Worm (Caenorhabditis elegans) whole organism, L4 larva: ENCODE data around the gene ril-1.

Source experiments
- D1046.2 ChIP-seq: fragments of 200-800 bp; sonication (Bioruptor generic); IDR thresholded peaks from 2 replicates; pipeline ENCODE4 v1.3.6; 2022; ENCODE audit warnings: missing genetic modification characterization, missing compliant biosample characterization
- aly-2 ChIP-seq: sonication (generic microtip); optimal IDR thresholded peaks from 2 replicates; lab custom pipeline; 2018; ENCODE audit warnings: missing biosample characterization, missing genetic modification characterization
- daf-8 ChIP-seq: fragments of 200-800 bp; sonication (Bioruptor generic); IDR thresholded peaks from 2 replicates; pipeline ENCODE4 v1.3.6; 2022; ENCODE audit warnings: missing genetic modification characterization, missing compliant biosample characterization
- dpl-1 ChIP-seq: fragments of 150-350 bp; optimal IDR thresholded peaks from 2 replicates; lab custom pipeline; 2014; ENCODE audit warnings: missing biosample characterization, missing genetic modification reagents, missing genetic modification characterization
- jun-1 ChIP-seq: fragments of 150-350 bp; optimal IDR thresholded peaks from 2 replicates; lab custom pipeline; 2014; ENCODE audit warnings: missing biosample characterization, missing genetic modification reagents, missing genetic modification characterization
- nhr-237 ChIP-seq: sonication (generic microtip); optimal IDR thresholded peaks from 2 replicates; lab custom pipeline; 2017; ENCODE audit warnings: missing biosample characterization, missing genetic modification characterization
- nhr-28 ChIP-seq: fragments of 150-350 bp; optimal IDR thresholded peaks from 2 replicates; lab custom pipeline; 2014; ENCODE audit warnings: missing biosample characterization, missing genetic modification characterization
- nhr-76 ChIP-seq: fragments of 150-350 bp; optimal IDR thresholded peaks from 2 replicates; lab custom pipeline; 2014; ENCODE audit warnings: missing biosample characterization, missing genetic modification characterization
- sdz-12 ChIP-seq: fragments of 200-800 bp; sonication (Bioruptor generic); optimal IDR thresholded peaks from 2 replicates; lab custom pipeline; 2018; ENCODE audit warnings: mild to moderate bottlenecking, missing genetic modification characterization, missing compliant biosample characterization
- set-16 ChIP-seq: fragments of 200-800 bp; sonication (Bioruptor generic); IDR thresholded peaks from 2 replicates; pipeline ENCODE4 v1.3.6; 2022; ENCODE audit warnings: missing genetic modification reagents, missing genetic modification characterization, missing compliant biosample characterization
- unc-130 ChIP-seq: sonication (generic microtip); optimal IDR thresholded peaks from 2 replicates; lab custom pipeline; 2016; ENCODE audit warnings: missing genetic modification reagents, missing genetic modification characterization, missing compliant biosample characterization
- zfp-3 ChIP-seq: fragments of 200-800 bp; sonication (Bioruptor generic); conservative IDR thresholded peaks from 2 replicates; pipeline ENCODE4 v1.3.6; 2022; ENCODE audit warnings: missing genetic modification reagents, missing genetic modification characterization, missing compliant biosample characterization

ce11 chrV:14500554-14500953, 23.4 kb downstream of the ril-1 start:
- TF ChIP-seq jun-1 (tag; lab: Kevin White, UChicago) = no peak
- peak; percentile 20 for TF ChIP-seq nhr-28 (tag; lab: Kevin White, UChicago)
- no peak for TF ChIP-seq unc-130 (GFP tag; lab: Kevin White, UChicago)
- no peak for TF ChIP-seq set-16
- TF ChIP-seq D1046.2 = no peak
- no peak for TF ChIP-seq aly-2 (tag; lab: Kevin White, UChicago)
- TF ChIP-seq zfp-3 = no peak
- no peak for TF ChIP-seq nhr-76
- TF ChIP-seq dpl-1 (GFP tag; lab: Kevin White, UChicago) = no peak
- no peak for TF ChIP-seq daf-8
- no peak for TF ChIP-seq nhr-237 (tag; lab: Kevin White, UChicago)
- TF ChIP-seq sdz-12 = no peak
